Fruit fly (Drosophila melanogaster) whole organism, embryonic: Measurements from ENCODE around the gene CG11178.

ENCODE experiments used
- Bteb2 ChIP-seq: fragments of 200-800 bp; sonication (Bioruptor generic); optimal IDR thresholded peaks from 2 replicates; lab custom pipeline; 2016; ENCODE audit warnings: missing biosample characterization, missing genetic modification characterization
- CG10462 ChIP-seq: fragments of 200-800 bp; sonication (Bioruptor generic); optimal IDR thresholded peaks from 2 replicates; lab custom pipeline; 2016; ENCODE audit warnings: missing biosample characterization, missing genetic modification characterization
- CG10565 ChIP-seq: fragments of 200-800 bp; sonication (Bioruptor generic); optimal IDR thresholded peaks from 3 replicates; lab custom pipeline; 2016; ENCODE audit warnings: missing biosample characterization, mild to moderate bottlenecking, missing genetic modification characterization
- CG10959 ChIP-seq: fragments of 200-800 bp; sonication (Bioruptor generic); IDR thresholded peaks from 2 replicates; pipeline ENCODE4 v1.3.6; 2022; ENCODE audit warnings: missing biosample characterization, missing genetic modification characterization
- CG11085 ChIP-seq: fragments of 200-800 bp; sonication (Bioruptor generic); IDR thresholded peaks from 2 replicates; pipeline ENCODE4 v1.3.6; 2022; ENCODE audit warnings: missing biosample characterization, missing genetic modification characterization
- CG12942 ChIP-seq: fragments of 200-800 bp; sonication (Bioruptor generic); optimal IDR thresholded peaks from 3 replicates; lab custom pipeline; 2016; ENCODE audit warnings: missing biosample characterization, missing genetic modification characterization
- CG14965 ChIP-seq: fragments of 200-800 bp; sonication (Bioruptor generic); optimal IDR thresholded peaks from 2 replicates; lab custom pipeline; 2016; ENCODE audit warnings: missing biosample characterization, missing genetic modification characterization, borderline replicate concordance
- CG17912 ChIP-seq: fragments of 200-800 bp; sonication (Bioruptor generic); optimal IDR thresholded peaks from 2 replicates; lab custom pipeline; 2018; ENCODE audit warnings: missing biosample characterization, mild to moderate bottlenecking, missing genetic modification characterization
- CG1792 ChIP-seq: fragments of 200-800 bp; sonication (Bioruptor generic); optimal IDR thresholded peaks from 2 replicates; lab custom pipeline; 2016; ENCODE audit warnings: missing biosample characterization, missing genetic modification characterization
- CG3163 ChIP-seq: fragments of 200-800 bp; sonication (Bioruptor generic); optimal IDR thresholded peaks from 3 replicates; lab custom pipeline; 2016; ENCODE audit warnings: missing biosample characterization, missing genetic modification characterization
- CG32767 ChIP-seq: fragments of 200-800 bp; sonication (Bioruptor generic); IDR thresholded peaks from 2 replicates; pipeline ENCODE4 v1.3.6; 2022; ENCODE audit warnings: missing biosample characterization, missing genetic modification characterization
- CG34422 ChIP-seq: fragments of 200-800 bp; sonication (Bioruptor generic); IDR thresholded peaks from 3 replicates; pipeline ENCODE4 v1.3.6; 2022; ENCODE audit warnings: missing biosample characterization, missing genetic modification characterization
- CG3847 ChIP-seq: fragments of 200-800 bp; sonication (Bioruptor generic); IDR thresholded peaks from 2 replicates; pipeline ENCODE4 v1.3.6; 2022; ENCODE audit warnings: missing biosample characterization, missing genetic modification characterization
- CG6254 ChIP-seq: fragments of 200-800 bp; sonication (Bioruptor generic); optimal IDR thresholded peaks from 3 replicates; lab custom pipeline; 2017; ENCODE audit warnings: mild to moderate bottlenecking, missing biosample characterization, missing genetic modification reagents, missing genetic modification characterization
- CG6689 ChIP-seq: fragments of 200-800 bp; sonication (Bioruptor generic); IDR thresholded peaks from 2 replicates; pipeline ENCODE4 v1.3.6; 2022; ENCODE audit warnings: missing biosample characterization, missing genetic modification characterization
- CG7271 ChIP-seq: fragments of 200-800 bp; sonication (Bioruptor generic); optimal IDR thresholded peaks from 2 replicates; lab custom pipeline; 2018; ENCODE audit warnings: missing biosample characterization, mild to moderate bottlenecking, missing genetic modification characterization, moderate library complexity
- CG7839 ChIP-seq: fragments of 200-800 bp; sonication (Bioruptor generic); optimal IDR thresholded peaks from 3 replicates; lab custom pipeline; 2018; ENCODE audit warnings: missing biosample characterization, mild to moderate bottlenecking, missing genetic modification characterization, moderate library complexity
- CG9609 ChIP-seq: fragments of 200-800 bp; sonication (Bioruptor generic); optimal IDR thresholded peaks from 3 replicates; lab custom pipeline; 2016; ENCODE audit warnings: missing biosample characterization, missing genetic modification characterization
- CG9932 ChIP-seq: fragments of 200-800 bp; sonication (Bioruptor generic); IDR thresholded peaks from 2 replicates; pipeline ENCODE4 v1.3.6; 2022; ENCODE audit warnings: missing biosample characterization, missing genetic modification characterization
- Dbx ChIP-seq: fragments of 200-800 bp; sonication (Bioruptor generic); IDR thresholded peaks from 3 replicates; pipeline ENCODE4 v1.3.6; 2022; ENCODE audit warnings: missing biosample characterization, missing genetic modification characterization
- Dip3 ChIP-seq: fragments of 200-800 bp; sonication (Bioruptor generic); optimal IDR thresholded peaks from 3 replicates; lab custom pipeline; 2016; ENCODE audit warnings: missing biosample characterization, missing genetic modification characterization
- GATAe ChIP-seq: fragments of 200-800 bp; sonication (Bioruptor generic); conservative IDR thresholded peaks from 2 replicates; pipeline ENCODE4 v1.3.6; 2022; ENCODE audit warnings: missing biosample characterization, missing genetic modification characterization
- NK7.1 ChIP-seq: fragments of 200-800 bp; sonication (Bioruptor generic); optimal IDR thresholded peaks from 3 replicates; lab custom pipeline; 2016; ENCODE audit warnings: missing biosample characterization, missing genetic modification characterization
- Opbp ChIP-seq: fragments of 200-800 bp; sonication (Bioruptor generic); IDR thresholded peaks from 3 replicates; pipeline ENCODE4 v1.3.6; 2022; ENCODE audit warnings: missing biosample characterization, missing genetic modification characterization; ENCODE audit not compliant: partially characterized antibody
- Optix ChIP-seq: fragments of 200-800 bp; sonication (Bioruptor generic); IDR thresholded peaks from 3 replicates; pipeline ENCODE4 v1.3.6; 2022; ENCODE audit warnings: missing biosample characterization, missing genetic modification characterization
- Poxn ChIP-seq: fragments of 200-800 bp; sonication (Bioruptor generic); IDR thresholded peaks from 2 replicates; pipeline ENCODE4 v1.3.6; 2022; ENCODE audit warnings: missing biosample characterization, missing genetic modification characterization
- Ptx1 ChIP-seq: fragments of 200-800 bp; sonication (Bioruptor generic); IDR thresholded peaks from 2 replicates; pipeline ENCODE4 v1.3.6; 2022; ENCODE audit warnings: missing biosample characterization, missing genetic modification characterization
- Ravus ChIP-seq: fragments of 200-800 bp; sonication (Bioruptor generic); IDR thresholded peaks from 2 replicates; pipeline ENCODE4 v1.3.6; 2022; ENCODE audit warnings: missing biosample characterization, missing genetic modification characterization
- Rx ChIP-seq: fragments of 200-800 bp; sonication (Bioruptor generic); IDR thresholded peaks from 2 replicates; pipeline ENCODE4 v1.3.6; 2022; ENCODE audit warnings: missing biosample characterization, missing genetic modification characterization
- Sox100B ChIP-seq: fragments of 200-800 bp; sonication (Bioruptor generic); optimal IDR thresholded peaks from 3 replicates; lab custom pipeline; 2018; ENCODE audit warnings: missing biosample characterization, mild to moderate bottlenecking, missing genetic modification characterization
- Sry-β ChIP-seq: fragments of 200-800 bp; sonication (Bioruptor generic); optimal IDR thresholded peaks from 2 replicates; lab custom pipeline; 2018; ENCODE audit warnings: missing biosample characterization, mild to moderate bottlenecking, missing genetic modification characterization, moderate library complexity
- Taf1 ChIP-seq: fragments of 200-800 bp; sonication (Bioruptor generic); IDR thresholded peaks from 2 replicates; pipeline ENCODE4 v1.3.6; 2022; ENCODE audit warnings: missing biosample characterization, missing genetic modification characterization
- Trl ChIP-seq, 3 experiments: fragments of >200 bp in 2 of 3; fragments of 200-800 bp in 1 of 3; sonication (Bioruptor generic) in 1 of 3; optimal IDR thresholded peaks; 2 replicates in 1 of 3; 3 replicates in 2 of 3; lab custom pipeline; 2016 to 2017; ENCODE audit warnings: missing biosample characterization in 1 of 3, missing genetic modification characterization in 1 of 3
- al ChIP-seq: fragments of 200-800 bp; sonication (Bioruptor generic); IDR thresholded peaks from 2 replicates; pipeline ENCODE4 v1.3.6; 2022; ENCODE audit warnings: missing biosample characterization, missing genetic modification characterization
- ap ChIP-seq: fragments of 200-800 bp; sonication (Bioruptor generic); IDR thresholded peaks from 2 replicates; pipeline ENCODE4 v1.3.6; 2022; ENCODE audit warnings: missing biosample characterization, missing genetic modification characterization
- btn ChIP-seq: fragments of 200-800 bp; sonication (Bioruptor generic); optimal IDR thresholded peaks from 2 replicates; lab custom pipeline; 2016; ENCODE audit warnings: missing biosample characterization, missing genetic modification characterization
- cwo ChIP-seq: fragments of 200-800 bp; sonication (Bioruptor generic); optimal IDR thresholded peaks from 3 replicates; lab custom pipeline; 2017; ENCODE audit warnings: missing biosample characterization, missing genetic modification characterization, mild to moderate bottlenecking, moderate library complexity, missing genetic modification reagents
- exex ChIP-seq: fragments of 200-800 bp; sonication (Bioruptor generic); optimal IDR thresholded peaks from 4 replicates; lab custom pipeline; 2018; ENCODE audit warnings: missing biosample characterization, mild to moderate bottlenecking, missing genetic modification characterization, moderate library complexity
- ftz-f1 ChIP-seq: fragments of 200-800 bp; sonication (Bioruptor generic); optimal IDR thresholded peaks from 2 replicates; lab custom pipeline; 2016; ENCODE audit warnings: missing biosample characterization, missing genetic modification characterization
- fu2 ChIP-seq: fragments of 200-800 bp; sonication (Bioruptor generic); optimal IDR thresholded peaks from 2 replicates; lab custom pipeline; 2016; ENCODE audit warnings: missing biosample characterization, missing genetic modification characterization
- ham ChIP-seq: fragments of 200-800 bp; sonication (Bioruptor generic); IDR thresholded peaks from 2 replicates; pipeline ENCODE4 v1.3.6; 2022; ENCODE audit warnings: missing biosample characterization, missing genetic modification characterization
- hkb ChIP-seq, 2 experiments: fragments of 200-800 bp in 1 of 2; fragments of >200 bp in 1 of 2; sonication (Bioruptor generic) in 1 of 2; IDR thresholded peaks in 1 of 2; optimal IDR thresholded peaks in 1 of 2; 2 replicates each; pipeline versions ENCODE4 v1.3.6 to Lab custom; 2017 to 2022; ENCODE audit warnings: missing biosample characterization in 1 of 2, missing genetic modification characterization in 1 of 2
- sim ChIP-seq: fragments of 200-800 bp; sonication (Bioruptor generic); IDR thresholded peaks from 2 replicates; pipeline ENCODE4 v1.3.6; 2022; ENCODE audit warnings: missing biosample characterization, missing genetic modification characterization
- slbo ChIP-seq: fragments of 200-800 bp; sonication (Bioruptor generic); IDR thresholded peaks from 2 replicates; pipeline ENCODE4 v1.3.6; 2022; ENCODE audit warnings: missing biosample characterization, missing genetic modification characterization
- slou ChIP-seq: fragments of 200-800 bp; sonication (Bioruptor generic); optimal IDR thresholded peaks from 3 replicates; lab custom pipeline; 2016; ENCODE audit warnings: missing biosample characterization, missing genetic modification characterization
- tap ChIP-seq: fragments of 200-800 bp; optimal IDR thresholded peaks from 3 replicates; lab custom pipeline; 2019; ENCODE audit warnings: missing biosample characterization, mild to moderate bottlenecking, missing genetic modification characterization, moderate library complexity
- toy ChIP-seq: fragments of 200-800 bp; sonication (Bioruptor generic); IDR thresholded peaks from 2 replicates; pipeline ENCODE4 v1.3.6; 2022; ENCODE audit warnings: missing biosample characterization, missing genetic modification characterization
- unpg ChIP-seq: fragments of 200-800 bp; sonication (Bioruptor generic); optimal IDR thresholded peaks from 3 replicates; lab custom pipeline; 2018; ENCODE audit warnings: missing biosample characterization, mild to moderate bottlenecking, missing genetic modification characterization, moderate library complexity
- usp ChIP-seq: fragments of >200 bp; optimal IDR thresholded peaks from 2 replicates; lab custom pipeline; 2017; ENCODE audit warnings: missing biosample characterization, missing genetic modification characterization

Gene CG11178

dm6 chrX:13634254-13634999 lies 28.9 kb downstream of the CG11178 start (continued):
- no peak for TF ChIP-seq Poxn
- no peak for TF ChIP-seq CG14965
- peak; percentile 40 for TF ChIP-seq al (GFP tag; lab: Robert Waterston, UW)
- TF ChIP-seq ham (GFP tag; lab: Robert Waterston, UW): no peak
- TF ChIP-seq CG17912 (GFP tag; lab: Kevin White, UChicago): peak; percentile 66
- peak in 1 of 2 experiments; percentile 4 for TF ChIP-seq Trl (optimal IDR thresholded peaks at IDR 0.05; lab: Kevin White, UChicago)
- peak; percentile 37 for TF ChIP-seq Trl (GFP tag; optimal IDR thresholded peaks at IDR 0.05; lab: Kevin White, UChicago)
- peak; percentile 63 for TF ChIP-seq CG7839 (tag; lab: Kevin White, UChicago)
- 0 out of 2 replicates have a peak, but pooled peaks have one; percentile 16 for TF ChIP-seq toy (GFP tag; lab: Robert Waterston, UW)
- TF ChIP-seq CG12942: peak; percentile 20
- TF ChIP-seq exex (tag; lab: Kevin White, UChicago): peak; percentile 31
- TF ChIP-seq ftz-f1 (GFP tag; lab: Kevin White, UChicago): peak; percentile 55
- TF ChIP-seq cwo (GFP tag; lab: Kevin White, UChicago): no peak
- TF ChIP-seq CG7271 (tag; lab: Kevin White, UChicago): no peak
- TF ChIP-seq Rx: no peak
- peak; percentile 20 for TF ChIP-seq fu2 (GFP tag; lab: Kevin White, UChicago)
- no peak for TF ChIP-seq GATAe (GFP tag; lab: Robert Waterston, UW)
- TF ChIP-seq hkb (optimal IDR thresholded peaks at IDR 0.05; lab: Kevin White, UChicago): no peak
- TF ChIP-seq hkb (GFP tag; IDR thresholded peaks at IDR 0.05; lab: Robert Waterston, UW): peak; percentile 60
- TF ChIP-seq CG3163 (GFP tag; lab: Kevin White, UChicago): no peak
- peak; percentile 3 for TF ChIP-seq slou (GFP tag; lab: Kevin White, UChicago)
- TF ChIP-seq Sry-β: no peak
- TF ChIP-seq CG32767 (GFP tag; lab: Robert Waterston, UW): no peak
- no peak for TF ChIP-seq sim (GFP tag; lab: Robert Waterston, UW)
- TF ChIP-seq Ptx1 (GFP tag; lab: Robert Waterston, UW): peak; percentile 39; the same call in 1 of the 2 replicates
- TF ChIP-seq CG3847 (GFP tag; lab: Robert Waterston, UW): peak; percentile 50
- no peak for TF ChIP-seq unpg (GFP tag; lab: Kevin White, UChicago)
- peak; percentile 14 for TF ChIP-seq CG9609 (GFP tag; lab: Kevin White, UChicago)
- TF ChIP-seq Ravus (GFP tag; lab: Robert Waterston, UW): no peak
- TF ChIP-seq CG10565 (GFP tag; lab: Kevin White, UChicago): no peak
- TF ChIP-seq CG10462: no peak
- peak; percentile 71 for TF ChIP-seq CG9932 (GFP tag; lab: Robert Waterston, UW)
- no peak for TF ChIP-seq CG6254 (GFP tag; lab: Kevin White, UChicago)
- TF ChIP-seq tap (tag; lab: Kevin White, UChicago): no peak
- peak; percentile 65 for TF ChIP-seq Dip3 (GFP tag; lab: Kevin White, UChicago)
- TF ChIP-seq CG11085 (GFP tag; lab: Robert Waterston, UW): 0 out of 2 replicates have a peak, but pooled peaks have one; percentile 31
- TF ChIP-seq btn: no peak
- 0 out of 3 replicates have a peak, but pooled peaks have one; percentile 49 for TF ChIP-seq Dbx
- 0 out of 3 replicates have a peak, but pooled peaks have one; percentile 14 for TF ChIP-seq CG34422 (GFP tag; lab: Robert Waterston, UW)
- peak; percentile 30 for TF ChIP-seq CG1792 (GFP tag; lab: Kevin White, UChicago)
- TF ChIP-seq CG6689 (GFP tag; lab: Robert Waterston, UW): no peak
- no peak for TF ChIP-seq CG10959 (GFP tag; lab: Robert Waterston, UW)
- TF ChIP-seq usp (GFP tag; lab: Kevin White, UChicago): no peak
- TF ChIP-seq Taf1 (GFP tag; lab: Robert Waterston, UW): 0 out of 2 replicates have a peak, but pooled peaks have one; percentile 10
- TF ChIP-seq Sox100B (GFP tag; lab: Kevin White, UChicago): peak; percentile 44
- TF ChIP-seq Bteb2 (GFP tag; lab: Kevin White, UChicago): peak; percentile 19
- peak; percentile 61 for TF ChIP-seq slbo
- TF ChIP-seq Opbp (GFP tag; lab: Robert Waterston, UW): no peak
- no peak for TF ChIP-seq NK7.1
- no peak for TF ChIP-seq ap (GFP tag; lab: Robert Waterston, UW)
- no peak for TF ChIP-seq Optix (GFP tag; lab: Robert Waterston, UW)
